ENCODE assay signal across 3 fruit fly cellular contexts in the genomic region with DNA sequence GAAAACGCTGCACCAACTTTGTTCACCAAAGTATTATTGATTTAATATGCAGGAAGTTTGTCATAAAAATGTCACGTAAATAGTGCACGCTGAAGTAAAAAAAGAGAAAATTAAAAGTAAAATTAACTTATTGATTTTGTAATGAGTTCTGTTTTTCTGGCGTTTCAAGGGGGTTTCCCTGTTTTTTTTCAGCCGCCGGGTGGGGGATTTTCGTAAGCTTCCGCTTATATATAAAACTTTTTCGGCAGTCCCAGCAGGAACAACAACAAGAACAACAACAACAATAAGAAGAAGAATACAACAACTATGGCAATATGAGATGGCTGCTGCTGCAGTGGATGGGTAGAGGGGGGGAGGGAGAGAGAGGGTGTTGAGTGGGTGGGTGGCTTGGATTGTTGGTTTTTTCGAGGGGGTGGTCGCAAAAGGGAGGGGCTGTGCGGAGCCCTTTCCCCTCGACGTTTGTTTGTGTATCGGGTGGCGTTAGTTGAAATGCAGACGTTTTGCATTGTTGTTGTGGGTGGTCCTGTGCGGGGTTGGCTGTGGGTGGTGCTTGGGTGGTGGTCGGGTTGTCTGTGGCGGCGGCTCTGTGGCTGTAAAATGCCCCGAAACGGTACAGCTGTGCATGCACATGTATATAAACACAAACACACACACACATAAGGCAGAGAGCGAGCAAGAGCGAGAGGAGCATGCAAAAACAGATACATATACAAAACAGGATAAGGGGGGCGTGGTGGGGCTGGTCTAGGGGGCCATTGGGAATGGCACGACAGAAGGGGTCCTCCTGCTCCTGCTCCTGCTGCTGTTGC.
TF ChIP-seq lines count a peak whose summit lies in the region.

No protein-coding gene starts in this region.

- TF ChIP-seq CTCF in whole organism, embryonic (GFP tag; optimal IDR thresholded peaks at IDR 0.05; lab: Kevin White, UChicago), result no peak

TF ChIP-seq in whole organism, adult, 20 proteins besides CTCF, POLR2A, EP300 and RAD21:
- TF ChIP-seq kay (GFP tag; lab: Kevin White, UChicago; ENCODE audit: borderline replicate concordance) (peak; percentile 90), Mnt (GFP tag; optimal IDR thresholded peaks at IDR 0.05; lab: Kevin White, UChicago) (no peak)

TF ChIP-seq in whole organism, embryonic, 481 proteins besides CTCF, POLR2A, EP300 and RAD21 (continues in another document):
- no peak for TF ChIP-seq CG11247 (GFP tag; IDR thresholded peaks at IDR 0.05; lab: Robert Waterston, UW)
- peak; percentile 42 for TF ChIP-seq CG17385 (GFP tag; optimal IDR thresholded peaks at IDR 0.05; lab: Kevin White, UChicago)
- no peak for TF ChIP-seq Rx (GFP tag; IDR thresholded peaks at IDR 0.05; lab: Robert Waterston, UW)
- peak; percentile 2 for TF ChIP-seq abd-A (tag; optimal IDR thresholded peaks at IDR 0.05; lab: Kevin White, UChicago)
- no peak for TF ChIP-seq Ravus (GFP tag; IDR thresholded peaks at IDR 0.05; lab: Robert Waterston, UW)
- no peak for TF ChIP-seq lov (optimal IDR thresholded peaks at IDR 0.05; lab: Kevin White, UChicago)
- no peak for TF ChIP-seq lov (GFP tag; IDR thresholded peaks at IDR 0.05; lab: Robert Waterston, UW)
- 0 out of 2 replicates have a peak, but pooled peaks have one; percentile 13 for TF ChIP-seq bowl (GFP tag; IDR thresholded peaks at IDR 0.05; lab: Robert Waterston, UW)
- TF ChIP-seq CG2678 (tag; optimal IDR thresholded peaks at IDR 0.05; lab: Kevin White, UChicago), result no peak
- TF ChIP-seq bab2 (GFP tag; optimal IDR thresholded peaks at IDR 0.05; lab: Kevin White, UChicago), result no peak
- no peak for TF ChIP-seq CG31388 (GFP tag; optimal IDR thresholded peaks at IDR 0.05; lab: Kevin White, UChicago)
- no peak for TF ChIP-seq odd (GFP tag; optimal IDR thresholded peaks at IDR 0.05; lab: Kevin White, UChicago)
- no peak for TF ChIP-seq CG11093 (GFP tag; IDR thresholded peaks at IDR 0.05; lab: Robert Waterston, UW)
- no peak for TF ChIP-seq cas (GFP tag; IDR thresholded peaks at IDR 0.05; lab: Robert Waterston, UW)
- TF ChIP-seq nerfin-2 (GFP tag; IDR thresholded peaks at IDR 0.05; lab: Robert Waterston, UW; ENCODE audit: partially characterized antibody), result 0 out of 2 replicates have a peak, but pooled peaks have one; percentile 10
- TF ChIP-seq maf-S (GFP tag; optimal IDR thresholded peaks at IDR 0.05; lab: Kevin White, UChicago), result no peak
- TF ChIP-seq crol (GFP tag; IDR thresholded peaks at IDR 0.05; lab: Robert Waterston, UW), result peak; percentile 92
- peak; percentile 48; the same call in 1 of the 3 replicates for TF ChIP-seq ci (GFP tag; IDR thresholded peaks at IDR 0.05; lab: Robert Waterston, UW)
- no peak for TF ChIP-seq cwo (GFP tag; optimal IDR thresholded peaks at IDR 0.05; lab: Kevin White, UChicago)
- no peak for TF ChIP-seq unpg (GFP tag; optimal IDR thresholded peaks at IDR 0.05; lab: Kevin White, UChicago)
- no peak for TF ChIP-seq CG13775 (GFP tag; optimal IDR thresholded peaks at IDR 0.05; lab: Kevin White, UChicago)
- TF ChIP-seq CG12299 (tag; optimal IDR thresholded peaks at IDR 0.05; lab: Kevin White, UChicago), result no peak
- TF ChIP-seq vnd (GFP tag; IDR thresholded peaks at IDR 0.05; lab: Robert Waterston, UW; ENCODE audit: partially characterized antibody), result no peak
- TF ChIP-seq Bgb (GFP tag; IDR thresholded peaks at IDR 0.05; lab: Robert Waterston, UW; ENCODE audit: partially characterized antibody), result no peak
- no peak for TF ChIP-seq BEAF-32 (GFP tag; optimal IDR thresholded peaks at IDR 0.05; lab: Kevin White, UChicago)
- no peak for TF ChIP-seq wor (GFP tag; IDR thresholded peaks at IDR 0.05; lab: Robert Waterston, UW)
- no peak for TF ChIP-seq CG11456 (GFP tag; IDR thresholded peaks at IDR 0.05; lab: Robert Waterston, UW)
- TF ChIP-seq Xbp1 (GFP tag; optimal IDR thresholded peaks at IDR 0.05; lab: Kevin White, UChicago), result no peak
- peak; percentile 69 for TF ChIP-seq Med (GFP tag; lab: Kevin White, UChicago)
- TF ChIP-seq Gug (GFP tag; IDR thresholded peaks at IDR 0.05; lab: Robert Waterston, UW), result no peak
- TF ChIP-seq CG32772 (GFP tag; IDR thresholded peaks at IDR 0.05; lab: Robert Waterston, UW), result no peak
- TF ChIP-seq hth (optimal IDR thresholded peaks at IDR 0.05; lab: Kevin White, UChicago), result no peak
- no peak for TF ChIP-seq fd3F (GFP tag; optimal IDR thresholded peaks at IDR 0.05; lab: Kevin White, UChicago)
- no peak for TF ChIP-seq CG4404 (GFP tag; IDR thresholded peaks at IDR 0.05; lab: Robert Waterston, UW)
- TF ChIP-seq Oli (tag; optimal IDR thresholded peaks at IDR 0.05; lab: Kevin White, UChicago), result no peak
- TF ChIP-seq Xrp1 (GFP tag; IDR thresholded peaks at IDR 0.05; lab: Robert Waterston, UW), result no peak
- TF ChIP-seq jing (GFP tag; optimal IDR thresholded peaks at IDR 0.05; lab: Kevin White, UChicago), result no peak
- no peak for TF ChIP-seq Ets65A (GFP tag; lab: Kevin White, UChicago)
- no peak for TF ChIP-seq bcd (GFP tag; optimal IDR thresholded peaks at IDR 0.05; lab: Kevin White, UChicago)
- no peak for TF ChIP-seq Doc3 (GFP tag; IDR thresholded peaks at IDR 0.05; lab: Robert Waterston, UW; ENCODE audit: partially characterized antibody)
- no peak for TF ChIP-seq Hmr (GFP tag; optimal IDR thresholded peaks at IDR 0.05; lab: Kevin White, UChicago)

TF ChIP-seq in whole organism, wandering third instar larva, 38 proteins besides CTCF, POLR2A, EP300 and RAD21:
- no peak for TF ChIP-seq Rel (GFP tag; optimal IDR thresholded peaks at IDR 0.05; lab: Kevin White, UChicago)
- peak; percentile 92 for TF ChIP-seq Rel (tag; optimal IDR thresholded peaks at IDR 0.05; lab: Kevin White, UChicago)
- TF ChIP-seq CG9705 (GFP tag; optimal IDR thresholded peaks at IDR 0.05; lab: Kevin White, UChicago), result no peak
- TF ChIP-seq Dfd (GFP tag; optimal IDR thresholded peaks at IDR 0.05; lab: Kevin White, UChicago), result peak; percentile 58
